Worm (Caenorhabditis elegans): Measurements from ENCODE around the gene cest-7.

The cest-7 gene

DNA sequence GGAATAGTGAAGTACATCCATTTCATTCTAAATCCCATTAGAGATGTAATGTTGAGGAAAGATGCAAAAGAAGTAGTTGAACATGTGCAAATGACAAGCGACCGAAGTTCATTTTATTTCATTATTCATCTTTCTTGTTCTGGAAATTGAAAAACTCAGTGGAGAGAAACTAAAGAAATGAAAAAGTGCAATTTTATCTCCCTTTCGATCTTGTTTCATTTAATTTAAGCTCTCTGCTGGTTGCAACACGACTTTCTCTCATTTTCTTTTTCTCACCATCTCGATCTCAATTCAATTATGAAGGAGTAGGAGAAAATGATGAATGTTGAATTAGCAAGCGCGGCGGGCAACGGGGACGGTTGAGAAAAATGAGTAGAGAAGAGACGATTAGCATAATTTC is 45.4 kb upstream of the cest-7 start:
- TF ChIP-seq mab-5 (tag; optimal IDR thresholded peaks at IDR 0.05): peak; percentile 1
- TF ChIP-seq elt-1 (tag; optimal IDR thresholded peaks at IDR 0.05; ENCODE audit: borderline replicate concordance, insufficient read depth): no peak
- no peak for TF ChIP-seq lin-32 (GFP tag; optimal IDR thresholded peaks at IDR 0.05)
- no peak for TF ChIP-seq mep-1 (tag; optimal IDR thresholded peaks at IDR 0.05)
- peak; percentile 18 for TF ChIP-seq nhr-237 (tag; optimal IDR thresholded peaks at IDR 0.05)
- no peak for TF ChIP-seq mls-2 (tag; optimal IDR thresholded peaks at IDR 0.05)
- no peak for TF ChIP-seq ztf-11 (tag; optimal IDR thresholded peaks at IDR 0.05)
- TF ChIP-seq cnd-1 (tag; optimal IDR thresholded peaks at IDR 0.05): no peak
- TF ChIP-seq ham-2 (GFP tag; optimal IDR thresholded peaks at IDR 0.05): peak; percentile 6
- TF ChIP-seq ces-1 (GFP tag; optimal IDR thresholded peaks at IDR 0.05): peak; percentile 99
- TF ChIP-seq hlh-1 (tag; optimal IDR thresholded peaks at IDR 0.05): no peak

DNA sequence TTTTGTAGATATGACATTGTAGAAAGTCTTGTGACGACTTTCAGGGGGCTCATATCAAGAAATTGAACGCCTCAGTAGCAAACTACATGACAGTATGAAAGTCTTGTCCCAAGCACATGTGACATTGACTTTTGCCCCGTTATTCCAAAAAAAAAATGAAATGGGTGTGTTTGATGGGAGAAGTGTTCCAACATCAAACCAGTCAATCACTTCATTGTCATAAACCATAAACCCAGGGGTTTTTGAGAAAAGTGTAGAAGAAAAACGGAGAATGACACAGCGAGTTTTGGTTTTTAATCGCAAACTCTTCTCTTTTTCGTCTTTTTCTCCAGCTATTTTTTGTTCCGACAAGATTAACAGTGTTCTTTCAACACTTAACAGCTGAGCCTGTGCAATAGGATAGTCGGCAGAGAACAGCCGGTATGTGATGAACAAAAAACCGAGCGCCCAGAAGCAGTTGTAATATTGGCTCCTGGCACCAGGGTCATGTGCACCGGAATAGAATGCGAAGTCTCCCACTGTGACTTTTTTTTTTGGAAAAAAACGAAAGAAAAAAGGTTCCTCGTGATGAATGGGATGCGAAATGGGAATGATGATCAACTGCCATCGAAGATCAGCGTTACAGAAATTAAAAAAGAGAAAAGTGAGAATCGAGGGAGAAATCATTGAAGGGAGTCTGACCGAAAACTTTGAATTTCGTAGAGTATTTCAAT is 43.7 kb upstream of the cest-7 start:
- TF ChIP-seq hlh-1 (tag; optimal IDR thresholded peaks at IDR 0.05) (peak; percentile 1), ces-1 (GFP tag; optimal IDR thresholded peaks at IDR 0.05) (no peak)

DNA sequence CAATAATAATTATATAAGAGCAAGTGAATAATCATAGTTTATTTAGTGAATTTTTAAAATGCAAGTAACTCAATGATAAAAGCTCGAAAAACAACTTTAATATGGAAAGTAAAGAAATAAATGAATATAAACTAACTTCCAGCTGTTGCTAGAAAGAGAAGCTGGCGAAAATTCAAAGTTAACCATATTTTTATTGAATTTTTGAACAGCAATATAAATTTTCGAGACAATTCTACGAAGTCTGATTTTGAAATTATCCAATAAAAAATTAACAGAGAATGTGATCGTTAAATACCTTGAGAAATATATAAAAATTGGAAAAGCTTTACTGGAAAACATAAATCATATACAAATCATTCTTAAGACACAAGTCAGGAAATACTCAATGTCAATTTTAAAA is 43.2 kb upstream of the cest-7 start:
- no peak for TF ChIP-seq lin-32 (GFP tag; optimal IDR thresholded peaks at IDR 0.05)
- no peak for TF ChIP-seq lsy-2 (tag; optimal IDR thresholded peaks at IDR 0.05)
- no peak for TF ChIP-seq tbx-8 (GFP tag; optimal IDR thresholded peaks at IDR 0.05)
- TF ChIP-seq nhr-12 (tag; optimal IDR thresholded peaks at IDR 0.05): no peak
- no peak for TF ChIP-seq flh-1 (GFP tag; optimal IDR thresholded peaks at IDR 0.05)
- TF ChIP-seq lin-13 (tag; optimal IDR thresholded peaks at IDR 0.05): no peak
- no peak for TF ChIP-seq cnd-1 (tag; optimal IDR thresholded peaks at IDR 0.05)
- no peak for TF ChIP-seq sptf-1 (tag; optimal IDR thresholded peaks at IDR 0.05)
- TF ChIP-seq drap-1 (GFP tag; optimal IDR thresholded peaks at IDR 0.05): no peak
- TF ChIP-seq pha-4 (tag; optimal IDR thresholded peaks at IDR 0.05): no peak
- TF ChIP-seq mls-2 (tag; optimal IDR thresholded peaks at IDR 0.05): no peak
- no peak for TF ChIP-seq elt-1 (tag; optimal IDR thresholded peaks at IDR 0.05; ENCODE audit: borderline replicate concordance, insufficient read depth)
- no peak for TF ChIP-seq ztf-11 (tag; optimal IDR thresholded peaks at IDR 0.05)

DNA sequence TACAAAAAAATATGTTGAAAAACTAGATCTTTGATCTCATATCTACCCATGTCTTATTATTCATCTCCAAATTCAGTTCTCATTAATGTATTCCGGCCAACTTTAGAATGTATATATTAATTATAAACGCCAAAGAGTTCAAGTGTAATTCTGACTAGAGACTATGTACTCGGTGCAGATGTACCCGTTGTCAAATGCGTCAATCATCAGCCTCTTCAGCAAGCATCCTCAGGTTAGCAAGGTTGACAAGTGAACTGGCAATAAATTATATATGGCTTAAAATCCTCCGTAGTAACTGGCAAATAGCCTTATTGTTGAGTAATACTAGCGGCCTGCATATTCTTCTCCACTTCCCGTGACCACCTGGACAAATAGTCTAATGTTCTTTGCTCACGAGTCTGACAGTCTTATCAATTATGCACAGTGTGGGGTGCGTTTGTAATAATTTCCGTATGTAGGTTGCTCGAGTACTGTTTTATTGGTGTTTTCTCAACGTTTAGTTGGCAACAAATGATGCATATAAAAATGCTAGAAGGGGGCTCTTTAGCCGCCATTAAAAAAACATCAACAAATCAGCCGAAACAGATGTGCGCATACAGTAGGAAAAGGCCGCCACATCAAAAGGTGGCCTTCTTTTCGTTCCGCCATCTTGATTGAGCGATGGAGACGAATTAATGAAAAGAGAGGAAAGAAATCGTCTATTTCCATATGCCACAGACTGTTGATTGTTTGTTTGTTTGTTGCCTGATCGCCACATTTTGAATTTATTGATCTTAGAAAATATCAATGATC is 41.3 kb upstream of the cest-7 start:
- TF ChIP-seq mep-1 (tag; optimal IDR thresholded peaks at IDR 0.05) (no peak), elt-3 (tag; optimal IDR thresholded peaks at IDR 0.05) (no peak), nhr-2 (tag; optimal IDR thresholded peaks at IDR 0.05) (peak; percentile 46), unc-120 (tag; optimal IDR thresholded peaks at IDR 0.05; ENCODE audit: poor library complexity, severe bottlenecking) (no peak), M03D4.4 (tag; optimal IDR thresholded peaks at IDR 0.05) (no peak), lin-32 (GFP tag; optimal IDR thresholded peaks at IDR 0.05) (peak; percentile 60), hlh-1 (tag; optimal IDR thresholded peaks at IDR 0.05) (no peak), drap-1 (GFP tag; optimal IDR thresholded peaks at IDR 0.05) (no peak), snpc-4 (tag; optimal IDR thresholded peaks at IDR 0.05) (no peak), mab-5 (tag; optimal IDR thresholded peaks at IDR 0.05) (no peak), ham-2 (GFP tag; optimal IDR thresholded peaks at IDR 0.05) (no peak), ceh-83 (GFP tag; optimal IDR thresholded peaks at IDR 0.05) (no peak), unc-62 (GFP tag; optimal IDR thresholded peaks at IDR 0.05) (peak; percentile 21), elt-1 (tag; optimal IDR thresholded peaks at IDR 0.05; ENCODE audit: borderline replicate concordance, insufficient read depth) (no peak)

DNA sequence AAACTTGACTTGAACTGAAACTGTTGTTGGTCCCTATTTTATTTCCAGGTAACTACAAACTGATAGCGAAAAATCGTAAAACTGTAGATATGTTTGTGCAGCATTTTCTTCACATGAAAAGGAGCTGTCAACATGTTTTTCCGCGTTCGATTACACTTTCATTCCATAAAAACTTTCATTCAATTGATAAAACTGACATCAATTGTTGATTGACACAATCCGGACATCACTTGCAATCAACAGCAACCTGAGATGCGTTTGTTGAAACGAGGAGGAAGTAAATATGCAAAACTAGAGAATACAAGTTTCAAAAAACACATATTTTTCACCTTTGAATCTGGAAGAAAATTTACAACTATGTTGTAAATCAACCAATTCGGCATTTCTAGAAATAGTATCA is 32.4 kb upstream of the cest-7 start:
- TF ChIP-seq unc-39 (tag; optimal IDR thresholded peaks at IDR 0.05) (no peak), flh-1 (GFP tag; optimal IDR thresholded peaks at IDR 0.05) (no peak), mep-1 (tag; optimal IDR thresholded peaks at IDR 0.05) (no peak)

DNA sequence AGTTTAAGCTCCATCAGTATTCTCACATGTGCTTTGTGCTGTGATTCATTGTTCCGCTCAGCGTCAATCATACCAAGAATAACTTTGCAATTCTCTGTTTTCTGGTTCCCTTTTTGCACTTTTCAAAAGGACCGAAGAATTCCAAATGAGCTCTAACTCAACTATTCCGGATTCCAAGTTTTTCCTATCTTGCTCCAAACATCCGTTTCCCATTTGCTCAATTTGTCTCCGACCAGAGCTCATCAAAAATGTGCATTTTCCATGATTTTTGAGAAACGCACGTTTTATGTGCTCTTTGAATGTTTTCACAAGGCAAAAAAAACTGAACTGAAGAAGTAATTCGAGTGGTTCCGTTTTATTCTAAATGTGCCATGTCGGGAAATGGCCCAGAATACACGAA is 31.5 kb upstream of the cest-7 start:
- TF ChIP-seq drap-1 (GFP tag; optimal IDR thresholded peaks at IDR 0.05) (no peak), ces-1 (GFP tag; optimal IDR thresholded peaks at IDR 0.05) (peak; percentile 4)

Data from whole organism, mixed stage, embryonic.